Worm (Caenorhabditis elegans) whole organism, mixed stage, embryonic: ENCODE measurements around the gene K06A1.2.

ENCODE experiments used
- blmp-1 ChIP-seq: fragments of 150-350 bp; optimal IDR thresholded peaks from 2 replicates; lab custom pipeline; 2014; ENCODE audit warnings: missing biosample characterization, missing genetic modification characterization
- ceh-43 ChIP-seq: fragments of 200-800 bp; sonication (Bioruptor generic); optimal IDR thresholded peaks from 2 replicates; lab custom pipeline; 2018; ENCODE audit warnings: mild to moderate bottlenecking, missing genetic modification characterization, moderate library complexity, missing compliant biosample characterization
- elt-3 ChIP-seq: fragments of 150-350 bp; optimal IDR thresholded peaks from 2 replicates; lab custom pipeline; 2014; ENCODE audit warnings: missing biosample characterization, missing genetic modification characterization
- ham-2 ChIP-seq: fragments of 200-800 bp; sonication (Bioruptor generic); optimal IDR thresholded peaks from 2 replicates; lab custom pipeline; 2018; ENCODE audit warnings: mild to moderate bottlenecking, missing genetic modification characterization, missing compliant biosample characterization
- lin-13 ChIP-seq: fragments of 150-350 bp; optimal IDR thresholded peaks from 2 replicates; lab custom pipeline; 2014; ENCODE audit warnings: missing biosample characterization, missing genetic modification characterization
- lsy-2 ChIP-seq: fragments of 150-350 bp; optimal IDR thresholded peaks from 2 replicates; lab custom pipeline; 2014; ENCODE audit warnings: missing biosample characterization, missing genetic modification characterization
- nhr-12 ChIP-seq: fragments of 150-350 bp; optimal IDR thresholded peaks from 2 replicates; lab custom pipeline; 2014; ENCODE audit warnings: missing biosample characterization, missing genetic modification characterization
- nhr-237 ChIP-seq: fragments of 150-350 bp; optimal IDR thresholded peaks from 2 replicates; lab custom pipeline; 2014; ENCODE audit warnings: missing biosample characterization, missing genetic modification characterization
- nhr-76 ChIP-seq: sonication (generic microtip); optimal IDR thresholded peaks from 2 replicates; lab custom pipeline; 2017; ENCODE audit warnings: missing biosample characterization, missing genetic modification characterization
- pha-4 ChIP-seq: fragments of 150-350 bp; optimal IDR thresholded peaks from 2 replicates; lab custom pipeline; 2018; ENCODE audit warnings: missing biosample characterization, missing genetic modification reagents, missing genetic modification characterization
- snpc-4 ChIP-seq: fragments of 150-350 bp; optimal IDR thresholded peaks from 2 replicates; lab custom pipeline; 2014; ENCODE audit warnings: missing biosample characterization, missing genetic modification characterization
- unc-39 ChIP-seq: fragments of 150-350 bp; optimal IDR thresholded peaks from 2 replicates; lab custom pipeline; 2014; ENCODE audit warnings: missing biosample characterization, missing genetic modification characterization
- zip-8 ChIP-seq: fragments of 150-350 bp; optimal IDR thresholded peaks from 2 replicates; lab custom pipeline; 2014; ENCODE audit warnings: missing biosample characterization, missing genetic modification characterization
- ztf-11 ChIP-seq: fragments of 150-350 bp; optimal IDR thresholded peaks from 2 replicates; lab custom pipeline; 2014; ENCODE audit warnings: missing biosample characterization, missing genetic modification characterization

- TF ChIP-seq pha-4 (tag; lab: Kevin White, UChicago): no peak
- TF ChIP-seq elt-3 (tag; lab: Kevin White, UChicago): no peak
- no peak for TF ChIP-seq blmp-1 (tag; lab: Kevin White, UChicago)
- TF ChIP-seq snpc-4: no peak
- TF ChIP-seq nhr-12 (tag; lab: Kevin White, UChicago): no peak
- no peak for TF ChIP-seq nhr-76 (tag; lab: Kevin White, UChicago)
- no peak for TF ChIP-seq ztf-11
- TF ChIP-seq unc-39 (tag; lab: Kevin White, UChicago): no peak
- TF ChIP-seq ham-2 (GFP tag; lab: Kevin White, UChicago): no peak
- TF ChIP-seq zip-8 (tag; lab: Kevin White, UChicago): no peak
- no peak for TF ChIP-seq lin-13 (tag; lab: Kevin White, UChicago)
- no peak for TF ChIP-seq nhr-237
- no peak for TF ChIP-seq lsy-2
- TF ChIP-seq ceh-43: no peak
Observed at ce11 chrII:6394037-6394436, 49.8 kb upstream of the K06A1.2 start.
